Fruit fly (Drosophila melanogaster): ENCODE results near the gene CG12609.

Gene CG12609

DNA sequence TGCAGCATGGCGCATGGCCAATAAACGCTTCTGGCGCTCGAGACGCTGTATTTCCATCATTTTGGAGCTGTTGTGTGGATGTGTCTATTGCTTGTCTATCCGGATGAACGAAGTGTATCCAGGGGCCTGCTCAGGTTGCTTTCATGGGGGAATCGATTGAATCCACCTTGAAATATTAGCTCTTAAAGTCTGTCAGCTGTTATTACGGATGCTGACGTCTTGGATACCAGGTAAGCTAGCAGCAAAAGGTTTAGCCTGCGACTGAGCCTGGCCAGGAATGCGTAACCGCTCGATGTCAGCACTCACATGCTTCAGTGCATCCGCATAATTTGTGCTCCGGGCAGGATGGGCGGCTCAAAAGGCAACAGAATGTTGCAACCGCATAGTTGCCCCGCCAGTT is at the start of gene CG12609:
Gene CG12609 (minus strand): TSS at position 101 of the 400 bp plus-strand sequence.
- TF ChIP-seq CG34367 (tag; optimal IDR thresholded peaks at IDR 0.05) = no peak
- no peak for TF ChIP-seq CG4496 (GFP tag; IDR thresholded peaks at IDR 0.05)
- TF ChIP-seq CG17806 (tag; optimal IDR thresholded peaks at IDR 0.05) = no peak
- TF ChIP-seq gl (tag; optimal IDR thresholded peaks at IDR 0.05) = no peak
- no peak for TF ChIP-seq D1 (tag; optimal IDR thresholded peaks at IDR 0.05)
- no peak for TF ChIP-seq Ets98B (GFP tag; IDR thresholded peaks at IDR 0.05)

DNA sequence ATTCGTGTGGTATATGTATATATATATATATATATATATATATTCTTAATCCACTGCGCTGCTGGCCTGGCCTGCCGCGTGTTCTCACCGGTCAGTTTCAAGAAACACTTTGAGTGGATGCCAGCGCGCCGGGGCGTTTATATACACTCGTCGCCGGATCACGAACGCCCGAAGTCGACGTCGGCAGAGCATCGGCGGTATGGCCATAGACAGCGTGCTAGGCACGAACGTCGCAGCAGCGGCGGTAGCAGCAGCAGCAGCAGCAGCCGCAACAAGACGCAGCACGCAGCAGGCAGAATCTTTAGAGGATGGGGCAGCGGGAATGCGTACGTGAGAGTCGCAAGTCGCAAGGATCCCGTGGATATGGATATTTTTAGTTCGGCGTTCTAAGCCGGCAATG is 49.5 kb upstream of the CG12609 start, which contains the start of gene bnb:
Gene bnb (minus strand): TSS at position 121 of the 400 bp plus-strand sequence.
- TF ChIP-seq CG4496 (GFP tag; IDR thresholded peaks at IDR 0.05) (0 out of 3 replicates have a peak, but pooled peaks have one; percentile 24), CG13204 (GFP tag; optimal IDR thresholded peaks at IDR 0.05) (peak; percentile 66), CG14655 (GFP tag; optimal IDR thresholded peaks at IDR 0.05) (no peak)

DNA sequence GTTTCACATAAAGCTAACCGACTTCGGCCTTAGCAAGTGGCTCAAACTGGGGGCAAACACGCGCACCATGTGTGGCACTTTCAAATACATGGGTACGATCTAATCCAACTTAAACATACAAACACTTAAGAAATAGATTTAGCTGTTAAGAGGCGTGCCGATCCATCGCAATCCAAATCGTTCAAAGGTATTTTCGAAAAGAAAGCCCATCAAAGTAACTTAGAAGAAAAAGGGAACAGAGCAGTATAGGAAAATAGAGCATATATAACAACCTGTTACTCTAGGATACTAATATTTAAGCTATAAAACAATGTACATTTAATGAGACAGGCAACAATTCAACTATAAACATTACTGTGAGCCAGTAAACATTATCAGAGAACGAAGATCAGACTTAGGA is 43.3 kb upstream of the CG12609 start, which contains the start of gene Atg101:
Gene Atg101 (plus strand): TSS at position 301 of the 400 bp plus-strand sequence.
- TF ChIP-seq CG17806 (tag; optimal IDR thresholded peaks at IDR 0.05) = no peak
- no peak for TF ChIP-seq Pif1B (GFP tag; optimal IDR thresholded peaks at IDR 0.05)
- no peak for TF ChIP-seq D1 (tag; optimal IDR thresholded peaks at IDR 0.05)
- no peak for TF ChIP-seq CG8159 (tag; optimal IDR thresholded peaks at IDR 0.05)
- no peak for TF ChIP-seq EcR (GFP tag; optimal IDR thresholded peaks at IDR 0.05)
- TF ChIP-seq Ets98B (GFP tag; IDR thresholded peaks at IDR 0.05) = no peak
- TF ChIP-seq CG14655 (GFP tag; optimal IDR thresholded peaks at IDR 0.05) = no peak
- TF ChIP-seq rn (GFP tag; IDR thresholded peaks at IDR 0.05) = no peak
- TF ChIP-seq gl (tag; optimal IDR thresholded peaks at IDR 0.05) = no peak
- no peak for TF ChIP-seq CG9948 (tag; optimal IDR thresholded peaks at IDR 0.05)
- TF ChIP-seq CG13204 (GFP tag; optimal IDR thresholded peaks at IDR 0.05) = no peak
- no peak for TF ChIP-seq CG15710 (tag; optimal IDR thresholded peaks at IDR 0.05)
- no peak for TF ChIP-seq CG8301 (tag; optimal IDR thresholded peaks at IDR 0.05)
- TF ChIP-seq fd96Ca (GFP tag; IDR thresholded peaks at IDR 0.05) = no peak

DNA sequence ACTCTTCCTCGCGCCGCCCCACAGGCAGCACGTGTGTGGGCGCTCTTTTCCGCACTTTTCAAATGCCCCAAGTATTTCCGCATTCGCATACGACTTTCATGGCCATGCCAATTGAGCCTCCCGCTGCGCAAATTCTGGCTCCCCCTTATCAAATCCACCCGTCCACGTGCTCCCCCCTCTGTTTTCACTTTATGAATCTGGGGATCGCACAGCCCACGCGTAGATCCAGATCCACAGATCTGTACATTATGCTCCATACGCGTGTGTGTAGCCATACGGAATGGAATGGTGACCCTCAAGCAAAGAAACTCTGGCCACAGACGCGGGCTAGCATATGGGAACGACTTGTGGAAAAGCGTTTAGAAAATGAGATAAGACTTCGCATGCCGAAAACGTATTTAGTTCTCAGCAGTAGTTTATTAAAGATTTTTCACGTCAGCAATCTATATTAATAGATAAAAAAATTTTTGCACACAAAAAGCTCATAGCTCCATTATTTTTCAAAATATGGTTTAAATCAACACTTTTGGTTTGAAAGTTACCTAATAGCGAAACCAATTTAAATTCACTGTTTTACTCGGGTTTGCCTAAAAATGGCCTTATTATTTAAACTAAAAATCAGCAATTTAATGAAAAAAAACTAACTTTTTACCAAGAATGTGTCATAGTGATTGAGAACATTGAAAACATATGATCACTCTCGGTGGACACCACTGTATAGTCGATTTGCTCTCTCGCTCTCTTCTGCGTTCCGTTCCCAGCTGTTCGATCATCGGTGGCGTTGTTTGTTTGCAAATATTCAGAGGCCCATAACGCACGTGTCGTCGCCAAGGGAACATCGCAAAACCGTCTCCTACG is 41.5 kb upstream of the CG12609 start:
- TF ChIP-seq CG32121 (GFP tag; IDR thresholded peaks at IDR 0.05) (peak; percentile 33; the same call in 1 of the 2 replicates), CG15710 (tag; optimal IDR thresholded peaks at IDR 0.05) (peak; percentile 21), Snoo (tag; optimal IDR thresholded peaks at IDR 0.05) (peak; percentile 13), CG17806 (tag; optimal IDR thresholded peaks at IDR 0.05) (peak; percentile 19), CG34367 (tag; optimal IDR thresholded peaks at IDR 0.05) (peak; percentile 20), CG14655 (GFP tag; optimal IDR thresholded peaks at IDR 0.05) (peak; percentile 78), D1 (tag; optimal IDR thresholded peaks at IDR 0.05) (no peak), CG9948 (tag; optimal IDR thresholded peaks at IDR 0.05) (peak; percentile 34), CG13204 (GFP tag; optimal IDR thresholded peaks at IDR 0.05) (no peak), Ets98B (GFP tag; IDR thresholded peaks at IDR 0.05) (no peak), CG8301 (tag; optimal IDR thresholded peaks at IDR 0.05) (peak; percentile 68), Pif1A (GFP tag; optimal IDR thresholded peaks at IDR 0.05) (peak; percentile 70), Pif1B (GFP tag; optimal IDR thresholded peaks at IDR 0.05) (peak; percentile 60), CG8159 (tag; optimal IDR thresholded peaks at IDR 0.05) (peak; percentile 57)

DNA sequence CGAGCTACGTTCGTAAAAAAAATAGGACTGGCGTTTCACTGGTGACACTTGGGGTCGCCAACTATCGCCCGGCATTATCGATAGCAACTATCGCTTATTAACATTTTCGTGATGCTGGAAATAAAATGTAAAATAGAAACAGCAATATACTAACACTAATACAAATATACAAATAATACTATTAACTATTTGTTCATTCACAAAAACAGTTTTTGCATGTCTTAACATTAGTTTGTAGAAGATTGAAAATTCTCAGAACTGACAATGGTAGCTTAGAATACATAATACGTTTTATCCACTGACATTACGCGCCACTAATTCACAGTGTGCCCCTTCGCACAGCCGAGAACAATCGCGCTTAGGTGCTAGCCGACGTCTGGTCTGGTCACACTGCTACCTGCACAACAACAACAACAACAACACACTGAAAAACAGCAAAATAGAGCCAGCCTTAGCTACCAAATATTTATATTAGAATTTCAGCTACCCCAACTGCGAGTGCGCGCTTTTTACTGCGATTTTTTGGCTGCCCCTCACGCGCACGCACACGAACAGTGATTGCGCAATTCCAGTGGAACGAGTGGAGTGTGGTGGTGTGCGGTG is 40.1 kb upstream of the CG12609 start, which contains the start of the genes CG6961 and S6KL:
Gene CG6961 (minus strand): TSS at position 68 of the 603 bp plus-strand sequence.
Gene S6KL (plus strand): TSS at position 322 of the 603 bp plus-strand sequence.
- TF ChIP-seq D1 (tag; optimal IDR thresholded peaks at IDR 0.05) = no peak
- TF ChIP-seq CG4496 (GFP tag; IDR thresholded peaks at IDR 0.05) = no peak
- TF ChIP-seq CG8301 (tag; optimal IDR thresholded peaks at IDR 0.05) = no peak
- peak; percentile 12 for TF ChIP-seq CG8159 (tag; optimal IDR thresholded peaks at IDR 0.05)
- TF ChIP-seq CG13204 (GFP tag; optimal IDR thresholded peaks at IDR 0.05) = no peak
- TF ChIP-seq rn (GFP tag; IDR thresholded peaks at IDR 0.05) = no peak

DNA sequence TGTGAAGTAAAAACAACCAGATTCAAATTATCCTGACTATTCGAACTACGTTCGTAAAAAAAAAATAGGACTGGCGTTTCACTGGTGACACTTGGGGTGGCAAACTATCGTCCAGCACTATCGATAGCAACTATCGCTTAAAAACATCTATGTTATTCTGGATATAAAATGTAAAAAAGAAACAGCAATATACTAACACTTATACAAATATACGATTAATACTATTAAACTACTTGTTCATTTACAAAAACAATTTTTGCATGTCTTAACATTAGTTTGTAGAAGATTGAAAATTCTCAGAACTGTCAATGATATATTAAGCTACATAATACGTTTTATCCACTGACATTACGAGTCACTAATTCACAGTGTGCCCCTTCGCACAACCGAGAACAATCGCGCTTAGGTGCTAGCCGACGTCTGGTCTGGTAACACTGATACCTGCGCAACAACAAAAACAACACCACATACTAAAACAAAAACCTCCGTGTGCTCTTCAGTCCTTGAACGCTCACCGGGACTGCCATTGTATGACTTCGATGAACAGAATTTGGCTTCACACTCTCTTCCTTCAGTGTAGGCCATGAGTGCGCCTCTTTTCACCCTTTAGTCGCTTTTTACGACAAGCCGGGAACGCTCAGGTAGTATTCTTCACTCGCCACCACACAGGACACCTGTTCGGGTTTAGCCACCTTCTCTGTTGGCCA is 35.5 kb upstream of the CG12609 start, which contains the start of gene CG18259:
Gene CG18259 (minus strand): TSS at position 78 of the 707 bp plus-strand sequence.
- peak; percentile 24; the same call in 1 of the 3 replicates for TF ChIP-seq CG4496 (GFP tag; IDR thresholded peaks at IDR 0.05)
- TF ChIP-seq Snoo (tag; optimal IDR thresholded peaks at IDR 0.05) = no peak

DNA sequence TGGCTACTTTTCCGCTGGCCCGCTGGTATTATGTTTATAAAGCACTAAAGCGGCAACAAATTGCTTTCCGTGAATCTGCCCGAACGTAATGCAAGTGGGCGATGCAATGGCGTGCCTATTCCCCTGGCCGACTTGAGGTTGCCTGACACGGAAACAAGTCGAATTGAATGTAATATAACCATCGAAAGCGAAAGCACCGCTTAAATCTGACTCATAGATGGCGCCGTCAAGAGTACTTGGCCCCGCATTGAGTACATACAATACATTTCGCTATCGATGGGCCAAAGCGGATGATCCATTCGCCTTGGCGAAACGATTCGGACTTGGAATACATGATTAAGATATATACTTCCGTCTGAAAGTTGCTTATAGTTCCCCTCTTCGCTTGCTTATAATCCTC is 32.2 kb upstream of the CG12609 start:
- TF ChIP-seq rn (GFP tag; IDR thresholded peaks at IDR 0.05) (no peak), CG4496 (GFP tag; IDR thresholded peaks at IDR 0.05) (no peak), CG34367 (tag; optimal IDR thresholded peaks at IDR 0.05) (no peak), CG10348 (GFP tag; IDR thresholded peaks at IDR 0.05) (no peak), CG9948 (tag; optimal IDR thresholded peaks at IDR 0.05) (no peak), Ets98B (GFP tag; IDR thresholded peaks at IDR 0.05) (no peak), EcR (GFP tag; optimal IDR thresholded peaks at IDR 0.05) (no peak), Pif1B (GFP tag; optimal IDR thresholded peaks at IDR 0.05) (no peak), CG15710 (tag; optimal IDR thresholded peaks at IDR 0.05) (no peak), CG17806 (tag; optimal IDR thresholded peaks at IDR 0.05) (no peak), CG8159 (tag; optimal IDR thresholded peaks at IDR 0.05) (no peak), CG8301 (tag; optimal IDR thresholded peaks at IDR 0.05) (no peak)

All from whole organism, pupa.